Worm (Caenorhabditis elegans): ENCODE measurements around the gene gbh-2.

The gbh-2 gene

ce11 chrII:8483793-8484186 lies 1.9 kb upstream of the gbh-2 start, which contains the start of gene taap-1:
taap-1 (minus strand) TSS chrII:8483871.
- no peak for TF ChIP-seq W03F9.2 (tag; optimal IDR thresholded peaks at IDR 0.05)
- TF ChIP-seq him-1 (tag; optimal IDR thresholded peaks at IDR 0.05), result no peak
- TF ChIP-seq dao-5 (tag; optimal IDR thresholded peaks at IDR 0.05), result no peak

- TF ChIP-seq him-1 (tag; optimal IDR thresholded peaks at IDR 0.05), result no peak
Measured at ce11 chrII:8484546-8484945, 1.1 kb upstream of the gbh-2 start.

DNA sequence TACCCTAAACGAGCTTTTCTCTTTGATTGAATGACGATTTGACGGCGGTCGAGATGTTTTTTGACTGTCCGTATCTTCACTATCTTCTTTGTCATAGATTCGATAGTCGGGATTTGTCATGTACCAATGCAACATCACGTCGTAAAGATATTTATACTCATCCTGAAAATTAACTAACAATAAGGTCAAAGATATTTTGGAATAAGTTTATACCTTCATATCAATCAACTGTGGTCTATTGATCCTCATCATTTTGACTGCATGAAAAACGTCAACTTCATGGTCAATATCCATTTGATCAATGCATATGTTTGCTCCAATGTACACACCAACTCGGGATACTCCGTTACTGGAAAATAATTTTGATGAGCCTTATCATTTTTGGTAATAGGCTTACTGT lies 2.4 kb downstream of the gbh-2 start:
- TF ChIP-seq dao-5 (tag; optimal IDR thresholded peaks at IDR 0.05), result no peak
- TF ChIP-seq him-1 (tag; optimal IDR thresholded peaks at IDR 0.05), result no peak
- TF ChIP-seq W03F9.2 (tag; optimal IDR thresholded peaks at IDR 0.05), result no peak

ce11 chrII:8494228-8494717 lies 8.6 kb downstream of the gbh-2 start, which contains the start of gene M05D6.9:
M05D6.9 (plus strand) TSS chrII:8494278.
- TF ChIP-seq W03F9.2 (tag; optimal IDR thresholded peaks at IDR 0.05) (no peak), dao-5 (tag; optimal IDR thresholded peaks at IDR 0.05) (no peak), him-1 (tag; optimal IDR thresholded peaks at IDR 0.05) (no peak)

DNA sequence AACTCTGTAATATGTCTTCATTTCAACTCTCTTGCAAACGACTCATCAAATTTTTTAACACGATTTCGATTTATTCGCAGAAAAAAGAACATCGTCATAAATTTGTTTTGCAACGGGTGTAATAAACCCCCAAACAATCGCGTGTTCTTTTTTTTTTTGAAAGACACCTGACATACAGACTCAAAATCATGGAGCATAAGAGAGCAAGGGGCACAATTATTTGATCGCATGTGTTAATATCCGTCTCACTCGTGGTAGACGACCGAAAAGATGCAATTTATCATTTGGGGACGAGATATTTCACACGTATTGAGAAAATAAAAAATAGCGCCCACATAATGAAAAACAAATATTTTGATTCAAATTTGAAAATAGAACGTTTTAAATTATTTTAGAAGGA lies 10.5 kb downstream of the gbh-2 start:
- TF ChIP-seq him-1 (tag; optimal IDR thresholded peaks at IDR 0.05), result no peak

DNA sequence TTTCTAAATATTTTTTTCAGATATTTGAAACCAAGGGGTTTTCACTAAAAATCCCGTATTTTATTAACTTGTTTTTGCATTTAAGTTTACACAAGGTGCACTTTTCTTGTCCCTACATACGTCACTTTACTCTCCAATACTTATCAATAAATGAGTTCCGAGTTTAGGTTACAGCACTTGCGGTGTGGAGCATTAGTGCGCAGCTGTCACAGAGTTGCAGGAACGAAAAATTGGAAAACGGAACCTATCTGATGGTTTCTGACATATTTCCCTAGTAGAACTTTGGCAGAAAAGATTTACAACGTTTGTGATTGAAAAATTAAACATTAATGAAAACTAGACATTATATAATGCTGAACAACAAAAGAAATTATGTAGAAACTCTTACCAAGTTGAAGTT lies 12.5 kb downstream of the gbh-2 start:
- no peak for TF ChIP-seq W03F9.2 (tag; optimal IDR thresholded peaks at IDR 0.05)
- no peak for TF ChIP-seq dao-5 (tag; optimal IDR thresholded peaks at IDR 0.05)

DNA sequence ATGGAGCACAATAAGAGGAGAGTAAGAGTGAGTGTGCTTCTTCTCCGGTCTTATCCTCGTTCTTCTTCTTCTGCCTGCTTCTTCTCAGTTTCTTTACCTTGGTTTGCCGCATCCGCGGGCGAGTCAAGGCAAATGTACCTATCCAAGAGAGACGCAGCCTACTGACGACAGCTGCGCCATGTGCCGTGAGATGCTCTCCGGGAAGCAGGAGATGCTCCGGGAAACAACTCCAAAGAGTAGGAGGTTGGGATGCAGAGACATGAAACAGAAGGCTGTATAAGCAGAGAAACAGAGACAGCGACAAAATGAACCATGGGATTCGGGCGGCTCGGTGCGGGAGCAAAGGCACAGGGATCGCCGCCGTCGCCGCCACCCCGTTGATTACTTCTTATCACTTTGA lies 13.3 kb downstream of the gbh-2 start:
- no peak for TF ChIP-seq dao-5 (tag; optimal IDR thresholded peaks at IDR 0.05)

ce11 chrII:8504074-8504724 lies 18.5 kb downstream of the gbh-2 start:
- TF ChIP-seq him-1 (tag; optimal IDR thresholded peaks at IDR 0.05), result no peak
- TF ChIP-seq W03F9.2 (tag; optimal IDR thresholded peaks at IDR 0.05), result no peak
- TF ChIP-seq dao-5 (tag; optimal IDR thresholded peaks at IDR 0.05), result no peak

ce11 chrII:8506759-8507158 lies 21.1 kb downstream of the gbh-2 start:
- no peak for TF ChIP-seq him-1 (tag; optimal IDR thresholded peaks at IDR 0.05)
- no peak for TF ChIP-seq W03F9.2 (tag; optimal IDR thresholded peaks at IDR 0.05)
- TF ChIP-seq dao-5 (tag; optimal IDR thresholded peaks at IDR 0.05), result no peak

- TF ChIP-seq dao-5 (tag; optimal IDR thresholded peaks at IDR 0.05), result no peak
- TF ChIP-seq him-1 (tag; optimal IDR thresholded peaks at IDR 0.05), result no peak
- TF ChIP-seq W03F9.2 (tag; optimal IDR thresholded peaks at IDR 0.05), result no peak
Measured at ce11 chrII:8508956-8509355, 23.3 kb downstream of the gbh-2 start, which contains the start of gene T13H5.1. T13H5.1 (minus strand) TSS chrII:8509056.

ce11 chrII:8514729-8515128 lies 29.1 kb downstream of the gbh-2 start, which contains the start of gene ctg-2:
ctg-2 (plus strand) TSS chrII:8515054.
- no peak for TF ChIP-seq him-1 (tag; optimal IDR thresholded peaks at IDR 0.05)
- TF ChIP-seq dao-5 (tag; optimal IDR thresholded peaks at IDR 0.05), result no peak
- TF ChIP-seq W03F9.2 (tag; optimal IDR thresholded peaks at IDR 0.05), result no peak

DNA sequence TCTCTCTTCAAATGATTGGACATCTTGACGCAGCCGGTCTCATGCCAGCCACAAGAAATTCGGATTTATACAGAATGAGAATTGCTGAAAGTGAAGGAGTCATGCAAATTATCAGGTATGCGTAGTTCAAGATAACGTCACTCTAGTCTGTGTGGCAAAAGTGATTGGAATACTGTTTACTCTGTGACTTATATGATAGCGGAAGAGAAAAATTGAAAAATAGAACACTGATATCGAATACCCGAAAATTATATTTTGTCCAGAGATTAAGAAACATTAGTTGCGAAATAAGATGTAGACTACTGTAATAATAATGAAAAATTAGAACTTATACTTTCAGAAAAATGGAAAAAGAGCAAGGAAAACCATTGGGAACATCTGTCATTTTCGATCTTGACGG lies 29.8 kb downstream of the gbh-2 start:
- TF ChIP-seq dao-5 (tag; optimal IDR thresholded peaks at IDR 0.05) (no peak), him-1 (tag; optimal IDR thresholded peaks at IDR 0.05) (no peak), W03F9.2 (tag; optimal IDR thresholded peaks at IDR 0.05) (no peak)

ce11 chrII:8516783-8517182 lies 31.1 kb downstream of the gbh-2 start, which contains the start of gene rnh-2:
rnh-2 (plus strand) TSS chrII:8517150.
- TF ChIP-seq him-1 (tag; optimal IDR thresholded peaks at IDR 0.05), result peak; percentile 16
- peak; percentile 88 for TF ChIP-seq W03F9.2 (tag; optimal IDR thresholded peaks at IDR 0.05)
- no peak for TF ChIP-seq dao-5 (tag; optimal IDR thresholded peaks at IDR 0.05)

DNA sequence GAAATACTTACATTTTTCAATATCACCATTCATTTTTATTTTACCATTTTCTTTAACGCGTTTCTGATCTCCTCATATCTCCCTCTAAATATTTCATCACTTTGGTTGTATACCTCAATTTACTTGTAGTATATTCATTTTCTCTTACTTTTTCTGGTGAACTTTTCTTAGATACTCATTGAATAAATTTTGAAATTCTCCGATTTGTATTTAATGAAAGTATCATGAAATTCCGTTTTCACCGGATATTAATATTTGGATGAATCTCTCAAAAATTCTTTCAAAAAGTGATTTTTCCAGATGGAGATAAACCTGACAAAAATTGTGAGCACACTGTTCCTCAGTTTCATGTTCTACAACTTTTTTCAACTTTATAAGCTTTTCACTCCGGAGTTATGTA lies 32.5 kb downstream of the gbh-2 start, which contains the start of gene T13H5.8:
TSS of gene T13H5.8 (plus strand) at position 301 of the 400 bp plus-strand sequence.
- TF ChIP-seq W03F9.2 (tag; optimal IDR thresholded peaks at IDR 0.05), result no peak
- no peak for TF ChIP-seq him-1 (tag; optimal IDR thresholded peaks at IDR 0.05)

DNA sequence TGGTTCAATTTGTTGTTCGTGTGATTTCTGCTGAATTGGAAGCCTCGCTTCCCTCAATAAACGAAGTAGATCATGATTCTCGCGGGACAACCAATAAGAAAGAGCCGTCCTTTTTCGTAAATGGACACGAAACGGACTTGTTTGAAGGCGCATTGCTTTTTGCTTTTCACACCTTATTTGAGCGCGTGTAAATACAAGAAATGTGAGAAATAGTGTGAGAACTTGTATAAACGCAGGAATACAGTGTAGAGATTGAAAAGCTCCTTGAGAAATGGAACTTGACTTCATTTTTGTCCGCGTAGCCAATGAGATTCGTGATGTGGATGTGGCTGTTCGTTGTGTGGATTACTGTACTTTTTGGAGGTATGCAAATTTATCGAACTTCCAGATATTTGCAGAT lies 34.9 kb downstream of the gbh-2 start, which contains the start of gene cht-2:
TSS of gene cht-2 (plus strand) at position 301 of the 400 bp plus-strand sequence.
- TF ChIP-seq dao-5 (tag; optimal IDR thresholded peaks at IDR 0.05), result no peak
- no peak for TF ChIP-seq him-1 (tag; optimal IDR thresholded peaks at IDR 0.05)
- TF ChIP-seq W03F9.2 (tag; optimal IDR thresholded peaks at IDR 0.05), result no peak

Measured in whole organism, L4/young adult.